Worm (Caenorhabditis elegans) whole organism, midembryonic: Measurements from ENCODE around the gene srh-24.

Experiments
- med-1 ChIP-seq: sonication (generic microtip); optimal IDR thresholded peaks from 2 replicates; lab custom pipeline; 2017; ENCODE audit warnings: missing genetic modification characterization, mild to moderate bottlenecking, missing compliant biosample characterization, antibody characterized with exemption, missing genetic modification reagents; ENCODE audit not compliant: insufficient read depth
- ref-1 ChIP-seq: fragments of 200-800 bp; sonication (Bioruptor generic); conservative IDR thresholded peaks from 2 replicates; pipeline ENCODE4 v1.3.6; 2022; ENCODE audit warnings: missing genetic modification reagents, missing genetic modification characterization, missing compliant biosample characterization
- ztf-23 ChIP-seq: fragments of 200-800 bp; sonication (Bioruptor generic); IDR thresholded peaks from 2 replicates; pipeline ENCODE4 v1.3.6; 2022; ENCODE audit warnings: missing genetic modification reagents, missing genetic modification characterization, missing compliant biosample characterization
- ztf-29 ChIP-seq: fragments of 200-800 bp; sonication (Bioruptor generic); IDR thresholded peaks from 2 replicates; pipeline ENCODE4 v1.3.6; 2022; ENCODE audit warnings: missing genetic modification reagents, missing genetic modification characterization, missing compliant biosample characterization

DNA sequence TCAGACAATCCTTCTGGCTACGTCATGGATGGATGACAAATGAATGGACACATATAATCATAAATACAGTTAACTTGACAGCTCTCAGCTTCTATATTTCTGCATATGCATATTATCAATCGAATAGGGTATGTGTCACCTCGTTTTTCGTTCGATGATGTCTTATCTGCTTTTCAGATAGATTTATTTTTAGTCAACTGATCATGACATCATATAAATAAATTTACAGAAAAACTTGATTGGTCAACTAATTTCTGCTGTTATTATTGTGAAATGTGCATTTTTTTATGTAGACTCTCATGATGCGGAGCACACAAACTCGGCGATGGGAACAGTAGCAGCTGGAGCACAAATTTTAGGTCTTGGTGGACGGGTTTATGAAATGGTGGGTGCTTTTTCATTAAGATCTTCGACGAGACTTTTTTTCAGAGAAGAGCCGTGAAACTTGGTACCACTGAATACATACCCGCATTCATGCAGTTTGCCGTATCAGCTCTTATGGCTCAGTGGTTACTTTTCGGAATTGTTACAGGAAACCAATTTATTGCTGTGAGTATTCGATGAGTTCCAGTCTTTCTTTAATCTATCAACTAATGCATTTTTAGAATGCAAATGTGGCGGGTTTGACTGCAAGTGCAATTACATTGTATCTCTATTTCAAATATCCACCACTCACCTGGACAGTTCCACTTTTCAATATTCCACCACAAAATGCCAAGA, 5.3 kb downstream of the srh-24 start:
- no peak for TF ChIP-seq ztf-23 (GFP tag; lab: Robert Waterston, UW)
- TF ChIP-seq ztf-29, result no peak
- no peak for TF ChIP-seq ref-1 (GFP tag; lab: Robert Waterston, UW)
- TF ChIP-seq med-1, result no peak
